Worm (Caenorhabditis elegans) whole organism, midembryonic: ENCODE data around the gene Y39F10C.1.

ENCODE experiments used
- ref-1 ChIP-seq: fragments of 200-800 bp; sonication (Bioruptor generic); conservative IDR thresholded peaks from 2 replicates; pipeline ENCODE4 v1.3.6; 2022; ENCODE audit warnings: missing genetic modification reagents, missing genetic modification characterization, missing compliant biosample characterization
- tab-1 ChIP-seq: fragments of 200-800 bp; sonication (Bioruptor generic); IDR thresholded peaks from 2 replicates; pipeline ENCODE4 v1.3.6; 2022; ENCODE audit warnings: missing genetic modification characterization, missing compliant biosample characterization

DNA sequence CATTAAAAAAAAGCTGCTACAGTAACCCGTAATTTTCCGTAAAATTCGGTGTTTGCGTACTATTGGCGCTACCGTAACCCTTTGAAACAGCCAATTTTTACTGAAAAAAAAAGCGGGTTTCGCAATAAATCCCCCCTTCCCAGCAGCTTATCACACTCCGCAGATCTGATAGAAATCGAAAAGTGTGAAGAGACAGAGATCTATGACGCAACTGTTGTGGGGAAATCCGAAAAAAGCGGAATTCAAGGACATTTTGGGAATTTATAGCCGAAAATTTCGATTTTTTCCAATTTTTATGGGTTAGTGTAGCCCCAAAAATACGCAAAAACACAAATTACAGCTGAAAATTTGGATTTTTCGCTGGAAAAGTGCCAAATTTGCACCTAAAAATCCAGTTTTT is 46.5 kb downstream of the Y39F10C.1 start:
- no peak for TF ChIP-seq tab-1 (GFP tag; lab: Robert Waterston, UW)
- TF ChIP-seq ref-1 (GFP tag; lab: Robert Waterston, UW): no peak
